Worm (Caenorhabditis elegans): Measurements from ENCODE around the gene Y54G2A.7.

DNA sequence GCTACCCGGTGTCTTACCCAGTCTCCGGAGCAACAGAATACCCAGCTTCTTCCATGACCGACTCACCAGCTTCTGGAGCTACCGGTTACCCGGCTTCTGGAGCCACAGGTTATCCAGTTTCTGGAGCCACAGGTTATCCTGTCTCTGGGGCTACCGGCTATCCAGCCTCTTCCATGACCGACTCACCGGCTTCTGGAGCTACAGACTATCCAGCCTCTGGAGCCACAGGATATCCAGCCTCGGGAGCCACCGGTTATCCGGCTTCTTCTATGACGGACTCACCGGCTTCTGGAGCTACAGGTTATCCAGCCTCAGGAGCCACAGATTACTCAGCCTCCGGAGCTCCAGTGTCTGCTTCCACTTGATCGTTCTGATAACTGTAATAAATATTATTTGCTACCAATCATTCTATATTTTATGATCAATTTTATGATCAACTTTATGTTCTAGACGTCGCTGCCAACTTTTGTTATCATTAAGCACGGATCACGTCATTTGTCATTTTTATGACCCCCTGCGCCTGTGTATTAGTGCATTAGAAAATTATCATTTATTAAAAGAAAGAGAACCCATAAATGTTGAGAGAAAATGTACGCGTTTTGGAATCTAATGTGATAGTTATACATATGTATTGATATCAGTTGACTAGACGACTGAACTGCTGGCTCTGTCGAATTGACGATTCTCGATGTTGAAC lies 16.8 kb downstream of the Y54G2A.7 start:
- TF ChIP-seq pqm-1 (tag; optimal IDR thresholded peaks at IDR 0.05) (peak; percentile 95), zag-1 (tag; optimal IDR thresholded peaks at IDR 0.05) (no peak), nhr-237 (tag; optimal IDR thresholded peaks at IDR 0.05) (no peak), nhr-12 (tag; optimal IDR thresholded peaks at IDR 0.05) (no peak), ZK546.5 (tag; optimal IDR thresholded peaks at IDR 0.05) (no peak), fos-1 (tag; optimal IDR thresholded peaks at IDR 0.05) (no peak), nhr-25 (tag; optimal IDR thresholded peaks at IDR 0.05) (no peak)

Measured in whole organism, L3 larva.